Worm (Caenorhabditis elegans): Measurements from ENCODE around the gene srb-6.

srb-6 gene

DNA sequence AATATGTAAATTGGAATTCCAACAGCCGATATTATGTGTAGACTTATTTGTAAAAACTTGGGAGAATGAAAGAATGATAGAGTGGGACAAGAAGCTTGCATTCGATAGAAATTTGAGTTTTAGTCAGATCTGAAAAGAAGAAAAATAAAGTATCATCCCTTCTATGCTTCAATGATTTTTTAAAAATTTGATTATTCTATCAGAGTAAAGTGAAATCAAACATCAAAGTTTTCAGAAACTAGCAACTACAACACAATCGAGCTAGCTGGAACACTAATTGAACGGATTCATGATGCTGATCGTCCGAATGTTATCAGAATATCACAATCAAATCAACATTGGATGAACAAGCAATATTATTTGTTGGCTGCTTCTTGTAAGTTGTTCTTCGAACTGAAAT is 32.3 kb downstream of the srb-6 start, which contains the start of gene srh-135:
TSS of gene srh-135 (minus strand) at position 101 of the 400 bp plus-strand sequence.
- peak in 1 of 2 experiments; percentile 54 for TF ChIP-seq unc-62 (GFP tag; optimal IDR thresholded peaks at IDR 0.05 in 1 of 2)
- TF ChIP-seq unc-62 (tag; optimal IDR thresholded peaks at IDR 0.05), result no peak
- no peak for TF ChIP-seq mxl-2 (GFP tag; conservative IDR thresholded peaks at IDR 0.05)

DNA sequence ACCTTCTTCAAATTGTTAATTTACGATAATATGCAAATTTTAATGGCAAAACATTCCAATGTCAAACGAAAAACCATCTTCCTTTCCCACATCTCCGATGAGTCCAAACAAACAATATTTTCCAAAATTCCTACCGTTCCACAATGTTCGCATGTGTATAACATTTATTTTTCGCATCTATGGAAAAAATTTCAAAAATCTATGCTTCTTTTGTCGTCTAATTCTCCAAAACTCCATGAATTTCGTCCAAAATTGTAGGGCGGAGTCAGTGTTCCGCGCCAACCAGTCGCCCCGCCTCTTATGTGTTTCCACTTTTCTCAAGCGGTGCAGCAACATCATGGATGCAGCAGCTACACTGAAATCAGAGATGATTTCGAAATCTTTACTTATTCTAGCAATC is 36.3 kb downstream of the srb-6 start, which contains the start of gene T01E8.8:
TSS of gene T01E8.8 (plus strand) at position 301 of the 400 bp plus-strand sequence.
- TF ChIP-seq aha-1 (tag), result peak; percentile 50
- TF ChIP-seq ZK337.2 (GFP tag; IDR thresholded peaks at IDR 0.05), result no peak

DNA sequence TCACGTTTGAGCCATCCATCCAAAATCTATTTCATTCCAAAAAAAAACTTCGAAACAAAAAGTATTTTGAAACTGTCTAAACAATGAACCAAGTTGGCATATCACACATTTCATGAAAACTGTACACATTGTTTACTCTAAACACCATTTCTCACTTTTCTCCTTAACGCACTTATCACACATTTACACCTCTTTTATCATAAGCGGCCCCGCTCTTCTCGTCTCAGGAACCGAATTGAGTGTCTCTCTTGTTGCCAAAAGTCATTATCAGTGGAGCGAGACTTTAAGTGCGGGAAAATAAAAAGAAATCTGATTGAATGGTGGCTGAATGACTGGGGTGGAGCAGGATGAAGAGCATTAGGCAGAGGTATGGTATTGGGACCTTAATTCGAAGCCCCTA is 37.2 kb downstream of the srb-6 start:
- TF ChIP-seq dmd-6 (GFP tag; IDR thresholded peaks at IDR 0.05), result peak; percentile 53
- TF ChIP-seq pqm-1 (tag; optimal IDR thresholded peaks at IDR 0.05), result peak; percentile 45
- TF ChIP-seq nhr-28 (tag; optimal IDR thresholded peaks at IDR 0.05), result peak; percentile 12
- TF ChIP-seq vab-7 (GFP tag; IDR thresholded peaks at IDR 0.05), result no peak
- no peak for TF ChIP-seq nhr-77 (tag; optimal IDR thresholded peaks at IDR 0.05)
- TF ChIP-seq T26A8.4 (GFP tag; IDR thresholded peaks at IDR 0.05), result no peak
- TF ChIP-seq unc-130 (GFP tag; optimal IDR thresholded peaks at IDR 0.05), result no peak
- no peak for TF ChIP-seq daf-16 (GFP tag; optimal IDR thresholded peaks at IDR 0.05)
- peak; percentile 92 for TF ChIP-seq daf-16 (tag; optimal IDR thresholded peaks at IDR 0.05)
- 0 out of 2 replicates have a peak, but pooled peaks have one; percentile 19 for TF ChIP-seq php-3 (GFP tag; IDR thresholded peaks at IDR 0.05)
- peak; percentile 29 for TF ChIP-seq hlh-11 (tag; optimal IDR thresholded peaks at IDR 0.05)

DNA sequence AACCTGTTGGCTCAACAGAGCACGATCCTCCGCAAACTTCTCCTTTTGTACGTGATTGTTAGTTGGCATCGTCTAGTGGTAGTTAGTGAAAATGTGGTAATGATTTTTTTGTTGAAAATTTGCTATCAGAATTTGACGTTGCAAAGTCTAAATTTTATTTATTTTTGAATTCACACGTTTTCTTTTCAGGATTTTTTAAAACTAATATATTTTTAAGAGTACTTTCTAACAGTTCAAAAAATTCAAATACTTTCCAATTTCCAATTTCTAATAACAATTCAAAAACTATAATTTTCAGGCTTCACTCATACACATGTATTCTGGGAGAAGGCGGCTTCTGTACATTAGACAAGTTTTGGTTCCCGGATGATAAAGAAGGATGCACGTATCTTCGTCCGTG is 39.7 kb downstream of the srb-6 start, which contains the start of gene ubxn-5:
TSS of gene ubxn-5 (minus strand) at position 101 of the 400 bp plus-strand sequence.
- TF ChIP-seq nhr-237 (tag; optimal IDR thresholded peaks at IDR 0.05), result no peak
- no peak for TF ChIP-seq nhr-111 (GFP tag; optimal IDR thresholded peaks at IDR 0.05)
- no peak for TF ChIP-seq mxl-3 (GFP tag; optimal IDR thresholded peaks at IDR 0.05)
- TF ChIP-seq skn-1 (tag; optimal IDR thresholded peaks at IDR 0.05), result no peak
- TF ChIP-seq aly-2 (tag; optimal IDR thresholded peaks at IDR 0.05), result no peak
- no peak for TF ChIP-seq php-3 (GFP tag; IDR thresholded peaks at IDR 0.05)
- no peak for TF ChIP-seq dpl-1 (GFP tag; optimal IDR thresholded peaks at IDR 0.05)
- TF ChIP-seq unc-39 (tag; optimal IDR thresholded peaks at IDR 0.05), result no peak
- no peak for TF ChIP-seq lir-3 (tag; optimal IDR thresholded peaks at IDR 0.05)
- no peak for TF ChIP-seq zip-2 (tag; optimal IDR thresholded peaks at IDR 0.05)
- no peak for TF ChIP-seq dmd-8 (GFP tag; IDR thresholded peaks at IDR 0.05)
- no peak for TF ChIP-seq dve-1 (tag; optimal IDR thresholded peaks at IDR 0.05; ENCODE audit: insufficient read depth)
- TF ChIP-seq saeg-2 (GFP tag; IDR thresholded peaks at IDR 0.05), result no peak
- TF ChIP-seq mdl-1 (tag; optimal IDR thresholded peaks at IDR 0.05), result no peak

DNA sequence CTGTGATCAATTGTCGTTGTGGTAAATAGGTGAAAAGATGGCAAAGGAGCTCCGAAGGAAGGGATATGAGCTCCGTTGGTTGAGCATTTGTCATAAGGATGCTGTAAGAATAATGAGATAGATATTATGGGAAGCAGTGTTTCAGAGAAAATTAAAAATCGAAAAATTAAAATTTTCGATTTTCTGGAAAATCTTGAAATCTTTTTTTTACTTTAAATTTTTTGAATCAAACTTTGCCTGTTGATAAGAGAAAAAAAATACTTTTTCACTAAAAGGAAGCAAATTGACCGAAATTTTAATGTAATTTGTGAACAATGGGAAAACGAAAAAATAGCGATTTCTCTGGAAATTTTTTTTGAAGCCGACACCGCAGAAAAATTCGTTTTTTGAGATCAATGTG is 44.9 kb downstream of the srb-6 start, which contains the start of gene mec-15:
TSS of gene mec-15 (minus strand) at position 101 of the 400 bp plus-strand sequence.
- TF ChIP-seq tra-1 (GFP tag; IDR thresholded peaks at IDR 0.05) (no peak), zip-2 (tag; optimal IDR thresholded peaks at IDR 0.05) (no peak)

DNA sequence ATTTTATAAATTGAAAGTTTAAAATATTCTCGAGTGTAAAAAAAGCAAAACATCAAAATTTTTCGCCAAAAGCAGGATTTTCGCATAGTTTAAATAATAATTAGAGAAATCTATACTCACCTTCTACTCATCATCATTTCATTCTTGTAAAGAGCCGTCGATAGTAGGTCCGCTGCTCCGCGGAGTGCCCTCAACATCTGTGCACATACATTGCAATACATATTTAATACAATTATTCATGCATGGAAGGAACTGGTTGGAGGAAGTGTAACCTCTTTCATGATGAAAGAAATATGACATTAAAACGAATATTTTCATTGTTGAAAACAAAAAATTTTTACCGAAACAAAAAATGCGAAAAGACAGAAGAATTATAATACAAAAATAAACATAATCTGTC is 47.6 kb downstream of the srb-6 start, which contains the start of gene mrps-14:
TSS of gene mrps-14 (minus strand) at position 197 of the 400 bp plus-strand sequence.
- TF ChIP-seq unc-39 (tag; optimal IDR thresholded peaks at IDR 0.05) (no peak), daf-8 (GFP tag; IDR thresholded peaks at IDR 0.05) (no peak), nhr-10 (tag; optimal IDR thresholded peaks at IDR 0.05) (no peak), dve-1 (tag; optimal IDR thresholded peaks at IDR 0.05; ENCODE audit: insufficient read depth) (no peak), lin-38 (GFP tag; IDR thresholded peaks at IDR 0.05) (peak; percentile 37), daf-16 (GFP tag; optimal IDR thresholded peaks at IDR 0.05) (no peak), daf-16 (tag; optimal IDR thresholded peaks at IDR 0.05) (no peak), ceh-62 (tag; optimal IDR thresholded peaks at IDR 0.05) (no peak), ama-1 (optimal IDR thresholded peaks at IDR 0.05) (peak; percentile 44), Y75B8A.6 (GFP tag; IDR thresholded peaks at IDR 0.05) (no peak), arid-1 (GFP tag; conservative IDR thresholded peaks at IDR 0.05) (0 out of 2 replicates have a peak, but pooled peaks have one; percentile 14), vab-7 (GFP tag; IDR thresholded peaks at IDR 0.05) (0 out of 2 replicates have a peak, but pooled peaks have one; percentile 31), saeg-2 (GFP tag; IDR thresholded peaks at IDR 0.05) (no peak), dmd-9 (GFP tag; IDR thresholded peaks at IDR 0.05) (no peak), mdl-1 (tag; optimal IDR thresholded peaks at IDR 0.05) (no peak), daf-19 (GFP tag; conservative IDR thresholded peaks at IDR 0.05) (no peak), sdz-12 (GFP tag; optimal IDR thresholded peaks at IDR 0.05) (no peak), madf-5 (GFP tag; IDR thresholded peaks at IDR 0.05) (no peak), zip-11 (GFP tag; IDR thresholded peaks at IDR 0.05) (no peak)

Data from whole organism, L4 larva.